Worm (Caenorhabditis elegans) whole organism, L4/young adult: ENCODE results near the gene lgc-34.
"Not testable (repeated sequence)": the region's sequence is repeated elsewhere in the genome, so short reads cannot be mapped to it uniquely, and the experiment has no call there.

Experiments used
- W03F9.2 ChIP-seq: fragments of 150-350 bp; optimal IDR thresholded peaks from 2 replicates; lab custom pipeline; 2014; ENCODE audit warnings: missing biosample characterization, missing genetic modification characterization
- dao-5 ChIP-seq: sonication (generic microtip); optimal IDR thresholded peaks from 2 replicates; lab custom pipeline; 2016; ENCODE audit warnings: missing genotype, missing genetic modification characterization, moderate library complexity, missing compliant biosample characterization
- him-1 ChIP-seq: sonication (generic microtip); optimal IDR thresholded peaks from 2 replicates; lab custom pipeline; 2016; ENCODE audit warnings: missing genotype, missing genetic modification reagents, missing genetic modification characterization, missing compliant biosample characterization

lgc-34 gene

ce11 chrII:526375-526774 is at the start of gene lgc-34:
TSS of gene lgc-34 (plus strand) at chrII:526574.
- TF ChIP-seq him-1 (tag; lab: Kevin White, UChicago) (no peak), W03F9.2 (tag; lab: Kevin White, UChicago) (no peak), dao-5 (tag; lab: Kevin White, UChicago) (no peak)

ce11 chrII:484328-484916 is 42.0 kb upstream of the lgc-34 start, which contains the start of the genes gldi-1 and prp-21:
TSS of gene gldi-1 (minus strand) at chrII:484378.
TSS of gene prp-21 (plus strand) at chrII:484866.
- TF ChIP-seq him-1 (tag; lab: Kevin White, UChicago) (no peak), W03F9.2 (tag; lab: Kevin White, UChicago) (peak; percentile 83)

- TF ChIP-seq W03F9.2 (tag; lab: Kevin White, UChicago) (no peak), him-1 (tag; lab: Kevin White, UChicago) (no peak), dao-5 (tag; lab: Kevin White, UChicago) (no peak)
Observed at ce11 chrII:495124-495523, 31.2 kb upstream of the lgc-34 start, which contains the start of gene sms-5. TSS of gene sms-5 (plus strand) at chrII:495424.

- TF ChIP-seq W03F9.2 (tag; lab: Kevin White, UChicago) (no peak), him-1 (tag; lab: Kevin White, UChicago) (no peak), dao-5 (tag; lab: Kevin White, UChicago) (no peak)
Observed at ce11 chrII:502638-503037, 23.7 kb upstream of the lgc-34 start.

ce11 chrII:506069-506468 is 20.3 kb upstream of the lgc-34 start:
- TF ChIP-seq him-1 (tag; lab: Kevin White, UChicago) (no peak), W03F9.2 (tag; lab: Kevin White, UChicago) (no peak), dao-5 (tag; lab: Kevin White, UChicago) (no peak)

ce11 chrII:508603-509002 is 17.8 kb upstream of the lgc-34 start:
- no peak for TF ChIP-seq W03F9.2 (tag; lab: Kevin White, UChicago)

- TF ChIP-seq W03F9.2 (tag; lab: Kevin White, UChicago): no peak
- TF ChIP-seq dao-5 (tag; lab: Kevin White, UChicago): no peak
- TF ChIP-seq him-1 (tag; lab: Kevin White, UChicago): no peak
Observed at ce11 chrII:509230-509629, 17.1 kb upstream of the lgc-34 start, which contains the start of gene srh-105. TSS of gene srh-105 (minus strand) at chrII:509330.

- TF ChIP-seq dao-5 (tag; lab: Kevin White, UChicago) (no peak), him-1 (tag; lab: Kevin White, UChicago) (no peak), W03F9.2 (tag; lab: Kevin White, UChicago) (no peak)
Observed at ce11 chrII:511968-512367, 14.4 kb upstream of the lgc-34 start.

ce11 chrII:512630-513029 is 13.7 kb upstream of the lgc-34 start:
- no peak for TF ChIP-seq him-1 (tag; lab: Kevin White, UChicago)
- no peak for TF ChIP-seq W03F9.2 (tag; lab: Kevin White, UChicago)
- no peak for TF ChIP-seq dao-5 (tag; lab: Kevin White, UChicago)

ce11 chrII:515765-516164 is 10.6 kb upstream of the lgc-34 start, which contains the start of gene mab-9:
TSS of gene mab-9 (plus strand) at chrII:516024.
- no peak for TF ChIP-seq dao-5 (tag; lab: Kevin White, UChicago)
- TF ChIP-seq him-1 (tag; lab: Kevin White, UChicago): no peak
- no peak for TF ChIP-seq W03F9.2 (tag; lab: Kevin White, UChicago)

ce11 chrII:521720-522119 is 4.7 kb upstream of the lgc-34 start:
- no peak for TF ChIP-seq W03F9.2 (tag; lab: Kevin White, UChicago)
- no peak for TF ChIP-seq dao-5 (tag; lab: Kevin White, UChicago)
- TF ChIP-seq him-1 (tag; lab: Kevin White, UChicago): no peak

ce11 chrII:522302-522701 is 4.1 kb upstream of the lgc-34 start, which contains the start of gene slc-36.2:
TSS of gene slc-36.2 (plus strand) at chrII:522602.
- TF ChIP-seq dao-5 (tag; lab: Kevin White, UChicago) (no peak), him-1 (tag; lab: Kevin White, UChicago) (no peak), W03F9.2 (tag; lab: Kevin White, UChicago) (no peak)

- not testable (repeated sequence) for TF ChIP-seq W03F9.2, him-1, dao-5 (tag; lab: Kevin White, UChicago)
Observed at ce11 chrII:535226-535625, 8.9 kb downstream of the lgc-34 start, which contains the start of gene T27A1.3. TSS of gene T27A1.3 (plus strand) at chrII:535526.

- TF ChIP-seq him-1 (tag; lab: Kevin White, UChicago) (no peak), W03F9.2 (tag; lab: Kevin White, UChicago) (no peak), dao-5 (tag; lab: Kevin White, UChicago) (no peak)
Observed at ce11 chrII:536775-537174, 10.4 kb downstream of the lgc-34 start, which contains the start of gene T27A1.2. TSS of gene T27A1.2 (minus strand) at chrII:536875.
